Worm (Caenorhabditis elegans): Measurements from ENCODE around the gene nhr-167.

The nhr-167 gene

ce11 chrX:11959838-11960237, 22.0 kb downstream of the nhr-167 start, which contains the start of gene C49F5.8:
Gene C49F5.8, plus strand, starts transcription at chrX:11960138.
- no peak for TF ChIP-seq ztf-11 (tag; optimal IDR thresholded peaks at IDR 0.05)
- no peak for TF ChIP-seq lsy-2 (tag; optimal IDR thresholded peaks at IDR 0.05)
- TF ChIP-seq tbx-8 (GFP tag; optimal IDR thresholded peaks at IDR 0.05) = no peak
- no peak for TF ChIP-seq drap-1 (GFP tag; optimal IDR thresholded peaks at IDR 0.05)
- TF ChIP-seq nhr-28 (tag; optimal IDR thresholded peaks at IDR 0.05) = no peak
- TF ChIP-seq M03D4.4 (tag; optimal IDR thresholded peaks at IDR 0.05) = no peak
- TF ChIP-seq blmp-1 (tag; optimal IDR thresholded peaks at IDR 0.05) = no peak
- no peak for TF ChIP-seq snpc-4 (tag; optimal IDR thresholded peaks at IDR 0.05)
- TF ChIP-seq nhr-237 (tag; optimal IDR thresholded peaks at IDR 0.05) = no peak
- TF ChIP-seq lin-13 (tag; optimal IDR thresholded peaks at IDR 0.05) = no peak

- TF ChIP-seq nhr-76 (tag; optimal IDR thresholded peaks at IDR 0.05) = no peak
- no peak for TF ChIP-seq unc-120 (tag; optimal IDR thresholded peaks at IDR 0.05; ENCODE audit: poor library complexity, severe bottlenecking)
- TF ChIP-seq drap-1 (GFP tag; optimal IDR thresholded peaks at IDR 0.05) = no peak
Observed at ce11 chrX:11957246-11957645, 24.6 kb downstream of the nhr-167 start, which contains the start of gene T08D10.5. Gene T08D10.5, plus strand, starts transcription at chrX:11957546.

ce11 chrX:11955125-11955524, 26.8 kb downstream of the nhr-167 start, which contains the start of gene T08D10.3:
Gene T08D10.3, plus strand, starts transcription at chrX:11955425.
- no peak for TF ChIP-seq elt-1 (tag; optimal IDR thresholded peaks at IDR 0.05; ENCODE audit: borderline replicate concordance, insufficient read depth)
- TF ChIP-seq ceh-39 (tag; optimal IDR thresholded peaks at IDR 0.05) = no peak
- no peak for TF ChIP-seq snpc-4 (tag; optimal IDR thresholded peaks at IDR 0.05)
- no peak for TF ChIP-seq lsy-2 (tag; optimal IDR thresholded peaks at IDR 0.05)
- no peak for TF ChIP-seq hlh-1 (tag; optimal IDR thresholded peaks at IDR 0.05)
- no peak for TF ChIP-seq nhr-76 (tag; optimal IDR thresholded peaks at IDR 0.05)
- no peak for TF ChIP-seq cnd-1 (tag; optimal IDR thresholded peaks at IDR 0.05)
- no peak for TF ChIP-seq sptf-1 (tag; optimal IDR thresholded peaks at IDR 0.05)
- no peak for TF ChIP-seq bed-3 (GFP tag; optimal IDR thresholded peaks at IDR 0.05)
- no peak for TF ChIP-seq mls-2 (tag; optimal IDR thresholded peaks at IDR 0.05)
- TF ChIP-seq ces-1 (GFP tag; optimal IDR thresholded peaks at IDR 0.05) = no peak
- TF ChIP-seq flh-1 (GFP tag; optimal IDR thresholded peaks at IDR 0.05) = no peak

ce11 chrX:11953229-11953628, 28.7 kb downstream of the nhr-167 start, which contains the start of gene T08D10.4:
Gene T08D10.4, minus strand, starts transcription at chrX:11953329.
- TF ChIP-seq unc-39 (tag; optimal IDR thresholded peaks at IDR 0.05) (no peak), elt-1 (tag; optimal IDR thresholded peaks at IDR 0.05; ENCODE audit: borderline replicate concordance, insufficient read depth) (no peak), ztf-11 (tag; optimal IDR thresholded peaks at IDR 0.05) (no peak), ces-1 (GFP tag; optimal IDR thresholded peaks at IDR 0.05) (no peak), hlh-1 (tag; optimal IDR thresholded peaks at IDR 0.05) (no peak), sptf-1 (tag; optimal IDR thresholded peaks at IDR 0.05) (no peak), ceh-83 (GFP tag; optimal IDR thresholded peaks at IDR 0.05) (no peak), ceh-39 (tag; optimal IDR thresholded peaks at IDR 0.05) (no peak), flh-1 (GFP tag; optimal IDR thresholded peaks at IDR 0.05) (no peak), mep-1 (tag; optimal IDR thresholded peaks at IDR 0.05) (no peak), cnd-1 (tag; optimal IDR thresholded peaks at IDR 0.05) (no peak), lsy-2 (tag; optimal IDR thresholded peaks at IDR 0.05) (no peak), ceh-43 (GFP tag; optimal IDR thresholded peaks at IDR 0.05) (no peak), nhr-76 (tag; optimal IDR thresholded peaks at IDR 0.05) (no peak), ham-2 (GFP tag; optimal IDR thresholded peaks at IDR 0.05) (no peak)

ce11 chrX:11952129-11952528, 29.8 kb downstream of the nhr-167 start:
- no peak for TF ChIP-seq snpc-4 (tag; optimal IDR thresholded peaks at IDR 0.05)
- TF ChIP-seq flh-1 (GFP tag; optimal IDR thresholded peaks at IDR 0.05) = no peak
- TF ChIP-seq lin-32 (GFP tag; optimal IDR thresholded peaks at IDR 0.05) = no peak
- TF ChIP-seq ces-1 (GFP tag; optimal IDR thresholded peaks at IDR 0.05) = no peak
- TF ChIP-seq pha-4 (tag; optimal IDR thresholded peaks at IDR 0.05) = no peak
- no peak for TF ChIP-seq unc-39 (tag; optimal IDR thresholded peaks at IDR 0.05)
- no peak for TF ChIP-seq ceh-83 (GFP tag; optimal IDR thresholded peaks at IDR 0.05)
- no peak for TF ChIP-seq drap-1 (GFP tag; optimal IDR thresholded peaks at IDR 0.05)
- no peak for TF ChIP-seq nhr-237 (tag; optimal IDR thresholded peaks at IDR 0.05)
